Fruit fly (Drosophila melanogaster): Measurements from ENCODE around the gene vih.

- TF ChIP-seq Eip78C (GFP tag) (peak; percentile 97), Sox15 (GFP tag; optimal IDR thresholded peaks at IDR 0.05) (peak; percentile 80), fd59A (GFP tag; optimal IDR thresholded peaks at IDR 0.05) (peak; percentile 80), Blimp-1 (GFP tag; optimal IDR thresholded peaks at IDR 0.05) (peak; percentile 65), topi (GFP tag; optimal IDR thresholded peaks at IDR 0.05) (peak; percentile 91), dac (GFP tag; optimal IDR thresholded peaks at IDR 0.05) (peak; percentile 78), CG11294 (GFP tag; IDR thresholded peaks at IDR 0.05) (peak; percentile 90), CG9139 (GFP tag; optimal IDR thresholded peaks at IDR 0.05) (peak; percentile 64), CG11902 (GFP tag; optimal IDR thresholded peaks at IDR 0.05) (peak; percentile 80), eg (GFP tag; IDR thresholded peaks at IDR 0.05) (peak; percentile 98), Ets96B (tag; optimal IDR thresholded peaks at IDR 0.05) (peak; percentile 92)
Observed at dm6 chr3L:12490418-12491035, 13.6 kb upstream of the vih start, which contains the start of gene CG10660.

All from whole organism, prepupa.